Worm (Caenorhabditis elegans): ENCODE results near the gene vig-1.

DNA sequence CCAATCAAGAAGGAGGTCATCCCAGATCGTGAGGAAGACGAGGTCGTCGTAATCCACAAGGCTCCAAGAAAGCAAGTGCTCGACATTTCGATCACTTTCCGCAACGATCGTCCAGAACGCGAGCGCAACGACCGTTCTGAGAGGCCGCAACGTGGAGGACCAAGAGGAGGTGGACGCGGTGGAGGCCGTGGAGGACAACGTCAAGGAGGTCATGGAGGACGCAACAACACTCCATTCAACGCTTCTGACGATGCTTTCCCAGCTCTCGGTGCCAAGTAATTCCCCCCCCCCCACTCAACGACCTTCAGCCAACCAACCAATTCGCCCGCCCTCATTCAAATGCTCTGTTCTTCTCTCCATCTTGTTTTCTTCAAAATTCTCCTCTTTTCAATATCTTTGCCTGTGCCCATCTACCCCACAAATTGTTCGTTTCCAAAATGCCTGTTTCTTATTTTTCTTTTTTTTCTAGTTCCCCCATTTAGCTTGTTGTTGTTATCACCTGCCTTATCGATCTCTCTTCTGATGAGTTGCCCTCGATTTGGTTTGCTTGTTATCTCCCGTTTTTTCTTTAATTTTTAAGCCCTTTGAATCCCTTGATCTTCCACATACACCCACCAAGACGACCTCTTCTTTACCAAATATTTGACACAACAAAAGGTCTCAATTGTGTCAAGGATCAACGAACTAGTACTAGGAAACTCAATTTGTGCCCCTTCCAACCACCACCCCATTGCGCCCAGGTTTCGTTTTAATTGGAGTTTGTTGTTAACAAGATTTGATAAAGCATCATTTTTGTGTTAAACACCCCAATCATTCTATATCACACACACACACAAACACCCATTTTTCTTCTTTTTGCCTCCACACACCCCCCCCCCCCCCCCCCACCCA lies 1.7 kb downstream of the vig-1 start:
- TF ChIP-seq ztf-16 (tag; optimal IDR thresholded peaks at IDR 0.05) = no peak
- no peak for TF ChIP-seq fkh-6 (tag; optimal IDR thresholded peaks at IDR 0.05)
- no peak for TF ChIP-seq fkh-10 (GFP tag; optimal IDR thresholded peaks at IDR 0.05)
- TF ChIP-seq ceh-9 (tag; optimal IDR thresholded peaks at IDR 0.05) = no peak
- no peak for TF ChIP-seq ttx-3 (tag; optimal IDR thresholded peaks at IDR 0.05)
